Fruit fly (Drosophila melanogaster) whole organism, prepupa: Measurements from ENCODE around the gene slow.

Experiments used
- CG10631 ChIP-seq: fragments of 200-800 bp; sonication (Bioruptor generic); optimal IDR thresholded peaks from 2 replicates; lab custom pipeline; 2016; ENCODE audit warnings: missing biosample characterization, missing genetic modification characterization
- CG10669 ChIP-seq: fragments of 200-800 bp; sonication (Bioruptor generic); optimal IDR thresholded peaks from 3 replicates; lab custom pipeline; 2018; ENCODE audit warnings: missing biosample characterization, mild to moderate bottlenecking, missing genetic modification characterization, moderate library complexity
- CG11294 ChIP-seq: fragments of 200-800 bp; sonication (Bioruptor generic); IDR thresholded peaks from 2 replicates; pipeline ENCODE4 v1.3.6; 2022; ENCODE audit warnings: missing biosample characterization, missing genetic modification characterization
- CG11762 ChIP-seq: fragments of 200-800 bp; sonication (Bioruptor generic); optimal IDR thresholded peaks from 3 replicates; lab custom pipeline; 2016; ENCODE audit warnings: missing biosample characterization, missing genetic modification characterization; ENCODE audit not compliant: insufficient read depth
- CG15336 ChIP-seq: fragments of 200-800 bp; sonication (Bioruptor generic); IDR thresholded peaks from 2 replicates; pipeline ENCODE4 v1.3.6; 2022; ENCODE audit warnings: missing biosample characterization, missing genetic modification characterization
- CG1621 ChIP-seq: fragments of 200-800 bp; sonication (Bioruptor generic); optimal IDR thresholded peaks from 3 replicates; lab custom pipeline; 2018; ENCODE audit warnings: missing biosample characterization, mild to moderate bottlenecking, missing genetic modification characterization
- CG16779 ChIP-seq: fragments of 200-800 bp; sonication (Bioruptor generic); optimal IDR thresholded peaks from 3 replicates; lab custom pipeline; 2017; ENCODE audit warnings: missing biosample characterization, mild to moderate bottlenecking, missing genetic modification characterization
- CG32006 ChIP-seq: fragments of 200-800 bp; sonication (Bioruptor generic); optimal IDR thresholded peaks from 3 replicates; lab custom pipeline; 2017; ENCODE audit warnings: missing biosample characterization, mild to moderate bottlenecking, missing genetic modification characterization
- CG3919 ChIP-seq: fragments of 200-800 bp; sonication (Bioruptor generic); optimal IDR thresholded peaks from 3 replicates; lab custom pipeline; 2016; ENCODE audit warnings: missing biosample characterization, missing genetic modification characterization
- CG4318 ChIP-seq: fragments of 200-800 bp; sonication (Bioruptor generic); optimal IDR thresholded peaks from 3 replicates; lab custom pipeline; 2017; ENCODE audit warnings: missing biosample characterization, mild to moderate bottlenecking, missing genetic modification characterization
- CG6163 ChIP-seq: fragments of 200-800 bp; sonication (Bioruptor generic); IDR thresholded peaks from 3 replicates; pipeline ENCODE4 v1.3.6; 2022; ENCODE audit warnings: missing biosample characterization, missing genetic modification characterization
- CG6276 ChIP-seq: fragments of 200-800 bp; sonication (Bioruptor generic); optimal IDR thresholded peaks from 2 replicates; lab custom pipeline; 2017; ENCODE audit warnings: missing biosample characterization, mild to moderate bottlenecking, missing genetic modification characterization
- CG6792 ChIP-seq: fragments of 200-800 bp; sonication (Bioruptor generic); optimal IDR thresholded peaks from 3 replicates; lab custom pipeline; 2016; ENCODE audit warnings: missing biosample characterization, missing genetic modification characterization
- CG6808 ChIP-seq: fragments of 200-800 bp; sonication (Bioruptor generic); optimal IDR thresholded peaks from 3 replicates; lab custom pipeline; 2017; ENCODE audit warnings: missing biosample characterization, missing genetic modification characterization, mild to moderate bottlenecking, moderate library complexity, missing genetic modification reagents
- CG6854 ChIP-seq: fragments of 200-800 bp; sonication (Bioruptor generic); optimal IDR thresholded peaks from 2 replicates; lab custom pipeline; 2017; ENCODE audit warnings: missing biosample characterization, mild to moderate bottlenecking, missing genetic modification characterization
- CG7368 ChIP-seq: fragments of 200-800 bp; sonication (Bioruptor generic); optimal IDR thresholded peaks from 3 replicates; lab custom pipeline; 2016; ENCODE audit warnings: missing biosample characterization, missing genetic modification characterization
- CG8119 ChIP-seq: fragments of 200-800 bp; sonication (Bioruptor generic); IDR thresholded peaks from 3 replicates; pipeline ENCODE4 v1.3.6; 2022; ENCODE audit warnings: missing biosample characterization, missing genetic modification characterization
- CG8319 ChIP-seq: fragments of 200-800 bp; sonication (Bioruptor generic); optimal IDR thresholded peaks from 3 replicates; lab custom pipeline; 2016; ENCODE audit warnings: missing biosample characterization, missing genetic modification characterization
- Eip75B ChIP-seq: fragments of 200-800 bp; sonication (Bioruptor generic); optimal IDR thresholded peaks from 3 replicates; lab custom pipeline; 2016; ENCODE audit warnings: missing biosample characterization, missing genetic modification characterization
- Eip78C ChIP-seq: fragments of 200-800 bp; sonication (Bioruptor generic); peaks from one replicate; lab custom pipeline; 2016; ENCODE audit warnings: missing biosample characterization, missing genetic modification characterization
- Eip93F ChIP-seq: fragments of 200-800 bp; sonication (Bioruptor generic); optimal IDR thresholded peaks from 2 replicates; lab custom pipeline; 2016; ENCODE audit warnings: missing biosample characterization, mild to moderate bottlenecking, missing genetic modification characterization
- Gug ChIP-seq: fragments of 200-800 bp; sonication (Bioruptor generic); IDR thresholded peaks from 2 replicates; pipeline ENCODE4 v1.3.6; 2022; ENCODE audit warnings: missing biosample characterization, missing genetic modification characterization
- Hr38 ChIP-seq: sonication (Bioruptor generic); optimal IDR thresholded peaks from 2 replicates; lab custom pipeline; 2016; ENCODE audit warnings: missing biosample characterization, missing genetic modification characterization
- Hr39 ChIP-seq: fragments of 200-800 bp; sonication (Bioruptor generic); optimal IDR thresholded peaks from 2 replicates; lab custom pipeline; 2016; ENCODE audit warnings: missing biosample characterization, missing genetic modification characterization
- Hr4 ChIP-seq: fragments of 200-800 bp; sonication (Bioruptor generic); optimal IDR thresholded peaks from 3 replicates; lab custom pipeline; 2016; ENCODE audit warnings: missing biosample characterization, missing genetic modification characterization
- Met ChIP-seq: fragments of 200-800 bp; sonication (Bioruptor generic); optimal IDR thresholded peaks from 3 replicates; lab custom pipeline; 2016; ENCODE audit warnings: missing biosample characterization, missing genetic modification characterization
- OdsH ChIP-seq: fragments of 200-800 bp; sonication (Bioruptor generic); optimal IDR thresholded peaks from 3 replicates; lab custom pipeline; 2016; ENCODE audit warnings: missing biosample characterization, missing genetic modification characterization
- Sox102F ChIP-seq: fragments of 200-800 bp; sonication (Bioruptor generic); optimal IDR thresholded peaks from 2 replicates; lab custom pipeline; 2016; ENCODE audit warnings: missing biosample characterization, mild to moderate bottlenecking, missing genetic modification characterization
- Sox15 ChIP-seq: fragments of 200-800 bp; sonication (Bioruptor generic); optimal IDR thresholded peaks from 3 replicates; lab custom pipeline; 2016; ENCODE audit warnings: missing biosample characterization, missing genetic modification characterization
- achi ChIP-seq: fragments of 200-800 bp; sonication (Bioruptor generic); optimal IDR thresholded peaks from 3 replicates; lab custom pipeline; 2016; ENCODE audit warnings: missing biosample characterization, missing genetic modification characterization
- acj6 ChIP-seq: fragments of 200-800 bp; sonication (Bioruptor generic); optimal IDR thresholded peaks from 3 replicates; lab custom pipeline; 2016; ENCODE audit warnings: missing biosample characterization, missing genetic modification characterization
- dac ChIP-seq: fragments of 200-800 bp; sonication (Bioruptor generic); optimal IDR thresholded peaks from 2 replicates; lab custom pipeline; 2017; ENCODE audit warnings: missing biosample characterization, mild to moderate bottlenecking, missing genetic modification characterization
- dsx ChIP-seq: fragments of 200-800 bp; optimal IDR thresholded peaks from 3 replicates; lab custom pipeline; 2019; ENCODE audit warnings: missing biosample characterization, mild to moderate bottlenecking, missing genetic modification characterization, moderate library complexity; ENCODE audit not compliant: poor library complexity, severe bottlenecking
- eg ChIP-seq: fragments of 200-800 bp; sonication (Bioruptor generic); IDR thresholded peaks from 3 replicates; pipeline ENCODE4 v1.3.6; 2022; ENCODE audit warnings: missing biosample characterization, missing genetic modification characterization
- esn ChIP-seq: fragments of 200-800 bp; sonication (Bioruptor generic); optimal IDR thresholded peaks from 2 replicates; lab custom pipeline; 2016; ENCODE audit warnings: missing biosample characterization, mild to moderate bottlenecking, missing genetic modification characterization, moderate library complexity
- fd59A ChIP-seq: fragments of 200-800 bp; sonication (Bioruptor generic); optimal IDR thresholded peaks from 2 replicates; lab custom pipeline; 2017; ENCODE audit warnings: missing biosample characterization, mild to moderate bottlenecking, missing genetic modification characterization, missing genetic modification reagents
- fd85E ChIP-seq: fragments of 200-800 bp; sonication (Bioruptor generic); optimal IDR thresholded peaks from 3 replicates; lab custom pipeline; 2016; ENCODE audit warnings: missing biosample characterization, missing genetic modification characterization
- net ChIP-seq: fragments of 200-800 bp; sonication (Bioruptor generic); optimal IDR thresholded peaks from 3 replicates; lab custom pipeline; 2016; ENCODE audit warnings: missing biosample characterization, missing genetic modification characterization
- pdm3 ChIP-seq: fragments of 200-800 bp; sonication (Bioruptor generic); optimal IDR thresholded peaks from 3 replicates; lab custom pipeline; 2016; ENCODE audit warnings: missing biosample characterization, missing genetic modification characterization
- spab ChIP-seq: fragments of 200-800 bp; sonication (Bioruptor generic); optimal IDR thresholded peaks from 2 replicates; lab custom pipeline; 2017; ENCODE audit warnings: missing biosample characterization, mild to moderate bottlenecking, missing genetic modification characterization, missing genetic modification reagents
- ss ChIP-seq, 2 experiments: fragments of 200-800 bp; sonication (Bioruptor generic); optimal IDR thresholded peaks; 2 replicates in 1 of 2; 3 replicates in 1 of 2; lab custom pipeline; 2017 to 2018; ENCODE audit warnings: mild to moderate bottlenecking in 2 of 2, missing biosample characterization in 2 of 2, missing genetic modification characterization in 2 of 2, moderate library complexity in 1 of 2
- svp ChIP-seq: fragments of 200-800 bp; sonication (Bioruptor generic); peaks from one replicate; lab custom pipeline; 2016; ENCODE audit warnings: missing biosample characterization, missing genetic modification characterization
- topi ChIP-seq: fragments of 200-800 bp; sonication (Bioruptor generic); optimal IDR thresholded peaks from 3 replicates; lab custom pipeline; 2016; ENCODE audit warnings: missing biosample characterization, missing genetic modification characterization

The slow gene

dm6 chr3L:4348072-4348471 lies 36.2 kb upstream of the slow start (continued):
- TF ChIP-seq CG6808 (GFP tag; lab: Kevin White, UChicago) (peak; percentile 17), Eip93F (GFP tag; lab: Kevin White, UChicago) (no peak), esn (GFP tag; lab: Kevin White, UChicago) (no peak), topi (GFP tag; lab: Kevin White, UChicago) (no peak), CG3919 (peak; percentile 48), CG15336 (GFP tag; lab: Robert Waterston, UW) (peak; percentile 57)

- no peak for TF ChIP-seq Hr39 (GFP tag; lab: Kevin White, UChicago)
- TF ChIP-seq CG4318 (GFP tag; lab: Kevin White, UChicago) = no peak
- TF ChIP-seq CG6276 (GFP tag; lab: Kevin White, UChicago) = no peak
- no peak for TF ChIP-seq CG1621 (tag; lab: Kevin White, UChicago)
- TF ChIP-seq acj6 (GFP tag; lab: Kevin White, UChicago) = no peak
- TF ChIP-seq dac (GFP tag; lab: Kevin White, UChicago) = no peak
- TF ChIP-seq net = no peak
- TF ChIP-seq Hr38 (GFP tag; lab: Kevin White, UChicago) = no peak
- no peak for TF ChIP-seq pdm3 (GFP tag; lab: Kevin White, UChicago)
- TF ChIP-seq CG3919 = no peak
- TF ChIP-seq CG32006 (GFP tag; lab: Kevin White, UChicago) = peak; percentile 35
- TF ChIP-seq Gug (GFP tag; lab: Robert Waterston, UW) = no peak
- peak; percentile 60 for TF ChIP-seq Eip78C (GFP tag; lab: Kevin White, UChicago)
- TF ChIP-seq, all 60 proteins: peak for 2
These were observed 35.4 kb upstream of the slow start for dm6 chr3L:4348839-4349238.

DNA sequence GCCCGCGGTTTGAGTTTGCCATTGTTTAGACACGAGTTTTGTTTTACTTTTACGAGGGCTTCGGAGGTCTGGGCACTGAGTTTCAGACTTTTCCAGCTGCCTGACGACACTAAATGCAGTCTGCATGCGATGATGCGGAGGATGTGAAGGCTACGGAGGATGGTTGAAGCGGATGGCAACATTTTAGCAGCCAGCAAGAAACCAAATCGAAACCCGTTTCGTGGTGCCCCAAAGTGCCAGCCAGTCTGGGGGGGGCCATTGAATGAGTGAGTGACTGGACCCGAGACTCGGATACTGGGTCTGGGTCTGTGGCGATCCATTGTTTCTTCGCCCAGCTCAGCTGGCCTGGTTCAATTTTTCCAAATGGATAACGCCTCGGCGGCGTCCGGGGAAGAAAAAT lies 34.9 kb upstream of the slow start:
- TF ChIP-seq ss (GFP tag; optimal IDR thresholded peaks at IDR 0.05; lab: Kevin White, UChicago) = peak in 1 of 2 experiments; percentile 34
- no peak for TF ChIP-seq topi (GFP tag; lab: Kevin White, UChicago)
- no peak for TF ChIP-seq CG6854 (GFP tag; lab: Kevin White, UChicago)
- no peak for TF ChIP-seq svp
- peak; percentile 78 for TF ChIP-seq dsx (GFP tag; lab: Kevin White, UChicago)
- no peak for TF ChIP-seq CG6792
- no peak for TF ChIP-seq esn (GFP tag; lab: Kevin White, UChicago)
- peak; percentile 60 for TF ChIP-seq CG1621 (tag; lab: Kevin White, UChicago)
- no peak for TF ChIP-seq CG10631 (GFP tag; lab: Kevin White, UChicago)
- TF ChIP-seq Eip75B (GFP tag; lab: Kevin White, UChicago) = no peak
- no peak for TF ChIP-seq Hr4 (GFP tag; lab: Kevin White, UChicago)
- TF ChIP-seq CG6163 (GFP tag; lab: Robert Waterston, UW) = 0 out of 3 replicates have a peak, but pooled peaks have one; percentile 35
- no peak for TF ChIP-seq Hr39 (GFP tag; lab: Kevin White, UChicago)
- no peak for TF ChIP-seq fd59A (GFP tag; lab: Kevin White, UChicago)
- no peak for TF ChIP-seq CG7368
- no peak for TF ChIP-seq CG11762 (GFP tag; lab: Kevin White, UChicago)
- TF ChIP-seq acj6 (GFP tag; lab: Kevin White, UChicago) = no peak
- TF ChIP-seq spab (GFP tag; lab: Kevin White, UChicago) = no peak
- no peak for TF ChIP-seq Eip93F (GFP tag; lab: Kevin White, UChicago)
- no peak for TF ChIP-seq CG8119 (GFP tag; lab: Robert Waterston, UW)
- no peak for TF ChIP-seq Eip78C (GFP tag; lab: Kevin White, UChicago)
- TF ChIP-seq Sox15 = no peak
- TF ChIP-seq Sox102F (GFP tag; lab: Kevin White, UChicago) = no peak
- TF ChIP-seq CG10669 (GFP tag; lab: Kevin White, UChicago) = no peak
- TF ChIP-seq achi (GFP tag; lab: Kevin White, UChicago) = no peak
- no peak for TF ChIP-seq CG8319 (GFP tag; lab: Kevin White, UChicago)
- no peak for TF ChIP-seq Met (GFP tag; lab: Kevin White, UChicago)
- no peak for TF ChIP-seq fd85E
- no peak for TF ChIP-seq dac (GFP tag; lab: Kevin White, UChicago)
- TF ChIP-seq CG6808 (GFP tag; lab: Kevin White, UChicago) = no peak
- TF ChIP-seq CG11294 (GFP tag; lab: Robert Waterston, UW) = no peak
- TF ChIP-seq eg (GFP tag; lab: Robert Waterston, UW) = no peak
- no peak for TF ChIP-seq Gug (GFP tag; lab: Robert Waterston, UW)
- no peak for TF ChIP-seq OdsH (GFP tag; lab: Kevin White, UChicago)
- TF ChIP-seq CG16779 (tag; lab: Kevin White, UChicago) = no peak
